Fruit fly (Drosophila melanogaster): ENCODE results near the gene PpD3.

The PpD3 gene

dm6 chr3R:9740713-9741112 lies 7.0 kb upstream of the PpD3 start, which contains the start of gene Pnn (continued):
- TF ChIP-seq tll (GFP tag; optimal IDR thresholded peaks at IDR 0.05), result no peak
- TF ChIP-seq bowl (GFP tag; IDR thresholded peaks at IDR 0.05), result no peak
- TF ChIP-seq exex (tag; optimal IDR thresholded peaks at IDR 0.05), result no peak
- TF ChIP-seq CG14050 (GFP tag; IDR thresholded peaks at IDR 0.05), result no peak
- no peak for TF ChIP-seq Oli (tag; optimal IDR thresholded peaks at IDR 0.05)
- TF ChIP-seq CG9797 (GFP tag; optimal IDR thresholded peaks at IDR 0.05), result peak; percentile 17
- no peak for TF ChIP-seq CG10274 (GFP tag; optimal IDR thresholded peaks at IDR 0.05)
- no peak for TF ChIP-seq CG30431 (GFP tag; optimal IDR thresholded peaks at IDR 0.05)
- no peak for TF ChIP-seq Antp (GFP tag; optimal IDR thresholded peaks at IDR 0.05)
- TF ChIP-seq twi (tag; optimal IDR thresholded peaks at IDR 0.05), result no peak
- no peak for TF ChIP-seq gt (GFP tag; IDR thresholded peaks at IDR 0.05)
- TF ChIP-seq CG31388 (GFP tag; optimal IDR thresholded peaks at IDR 0.05), result no peak
- no peak for TF ChIP-seq sisA (GFP tag; IDR thresholded peaks at IDR 0.05)
- TF ChIP-seq CG8281 (tag; optimal IDR thresholded peaks at IDR 0.05), result no peak
- no peak for TF ChIP-seq CG10543 (GFP tag; optimal IDR thresholded peaks at IDR 0.05)
- peak; percentile 35 for TF ChIP-seq sens (GFP tag)
- no peak for TF ChIP-seq CG10431 (GFP tag; optimal IDR thresholded peaks at IDR 0.05)
- peak; percentile 95 for TF ChIP-seq CG3995 (GFP tag; optimal IDR thresholded peaks at IDR 0.05)
- TF ChIP-seq Stat92E (GFP tag; optimal IDR thresholded peaks at IDR 0.05), result no peak
- no peak for TF ChIP-seq CG10959 (GFP tag; IDR thresholded peaks at IDR 0.05)
- TF ChIP-seq Chrac-16 (GFP tag; optimal IDR thresholded peaks at IDR 0.05), result no peak
- no peak for TF ChIP-seq fu2 (GFP tag; optimal IDR thresholded peaks at IDR 0.05)
- no peak for TF ChIP-seq CoRest (tag; optimal IDR thresholded peaks at IDR 0.05)
- TF ChIP-seq Myb (GFP tag; optimal IDR thresholded peaks at IDR 0.05), result no peak
- peak; percentile 95 for TF ChIP-seq CG13287 (GFP tag; IDR thresholded peaks at IDR 0.05; ENCODE audit: partially characterized antibody)
- TF ChIP-seq CG7928 (GFP tag; optimal IDR thresholded peaks at IDR 0.05), result no peak
- no peak for TF ChIP-seq CG7556 (GFP tag; optimal IDR thresholded peaks at IDR 0.05)
- no peak for TF ChIP-seq luna (GFP tag; optimal IDR thresholded peaks at IDR 0.05)
- no peak for TF ChIP-seq CG12236 (GFP tag; optimal IDR thresholded peaks at IDR 0.05)
- no peak for TF ChIP-seq seq (GFP tag; IDR thresholded peaks at IDR 0.05)
- TF ChIP-seq CG31365 (tag; optimal IDR thresholded peaks at IDR 0.05), result no peak
- TF ChIP-seq grau (tag; optimal IDR thresholded peaks at IDR 0.05), result no peak
- no peak for TF ChIP-seq ham (GFP tag; IDR thresholded peaks at IDR 0.05)
- TF ChIP-seq HLHmδ (GFP tag; optimal IDR thresholded peaks at IDR 0.05), result no peak
- no peak for TF ChIP-seq Hsf (GFP tag; optimal IDR thresholded peaks at IDR 0.05)
- TF ChIP-seq B-H1 (GFP tag; IDR thresholded peaks at IDR 0.05), result no peak
- no peak for TF ChIP-seq ash1 (GFP tag; optimal IDR thresholded peaks at IDR 0.05)
- no peak for TF ChIP-seq Kr (GFP tag; optimal IDR thresholded peaks at IDR 0.05)
- no peak for TF ChIP-seq bcd (GFP tag; optimal IDR thresholded peaks at IDR 0.05)
- no peak for TF ChIP-seq ssp (GFP tag; IDR thresholded peaks at IDR 0.05)
- no peak for TF ChIP-seq CG32772 (GFP tag; IDR thresholded peaks at IDR 0.05)
- TF ChIP-seq lov (optimal IDR thresholded peaks at IDR 0.05), result no peak
- TF ChIP-seq lov (GFP tag; IDR thresholded peaks at IDR 0.05), result no peak
- peak; percentile 90 for TF ChIP-seq unc-4 (GFP tag; IDR thresholded peaks at IDR 0.05; ENCODE audit: partially characterized antibody)
- TF ChIP-seq NFAT (GFP tag; IDR thresholded peaks at IDR 0.05), result peak; percentile 30; the same call in 1 of the 2 replicates
- no peak for TF ChIP-seq pho (GFP tag; optimal IDR thresholded peaks at IDR 0.05)
- no peak for TF ChIP-seq Elba2 (GFP tag; optimal IDR thresholded peaks at IDR 0.05)
- no peak for TF ChIP-seq CG30403 (GFP tag; optimal IDR thresholded peaks at IDR 0.05)
- TF ChIP-seq CG13775 (GFP tag; optimal IDR thresholded peaks at IDR 0.05), result no peak
- TF ChIP-seq CG6272 (GFP tag; IDR thresholded peaks at IDR 0.05), result no peak
- no peak for TF ChIP-seq CG10321 (GFP tag; IDR thresholded peaks at IDR 0.05)
- TF ChIP-seq Atf-2 (GFP tag; optimal IDR thresholded peaks at IDR 0.05), result no peak
- no peak for TF ChIP-seq CG5953 (GFP tag; IDR thresholded peaks at IDR 0.05)

Measured in whole organism, embryonic.